Worm (Caenorhabditis elegans): ENCODE results near the gene F08F8.9.
A peak's percentile ranks its signal among the peaks of the same experiment; 100 is the strongest.

Gene F08F8.9

DNA sequence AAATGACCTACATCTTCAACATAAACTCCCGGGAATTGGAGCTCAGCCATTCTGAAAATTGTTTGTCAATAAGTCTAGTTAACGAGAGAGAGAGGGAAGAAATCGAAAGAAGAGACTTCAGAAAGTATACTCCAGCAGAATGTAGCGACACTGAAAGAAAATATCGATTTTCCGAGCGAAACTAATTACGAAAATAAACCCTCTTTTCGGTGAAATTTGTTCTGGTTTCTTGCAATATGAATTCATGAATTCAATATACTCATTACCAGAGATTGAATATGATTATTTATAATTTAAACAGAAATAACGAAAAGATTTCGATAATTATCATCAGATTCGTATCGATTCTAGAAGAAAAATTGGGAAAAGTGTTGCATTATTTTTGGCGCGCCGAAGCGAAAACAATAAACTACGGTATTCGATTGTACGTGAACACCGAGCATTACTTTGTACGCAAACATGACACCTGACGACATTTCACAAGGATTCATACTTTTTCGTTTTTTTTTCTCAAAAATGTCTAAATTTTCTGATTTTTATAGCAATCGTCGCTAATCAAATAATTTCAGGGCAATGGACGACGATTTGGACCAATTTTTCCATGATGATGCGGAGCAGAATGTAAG, 27.9 kb upstream of the F08F8.9 start, which contains the start of the genes hmg-4 and T20B12.3:
Gene hmg-4, minus strand, starts transcription at position 51 of the 626 bp plus-strand sequence.
Gene T20B12.3, plus strand, starts transcription at position 570 of the 626 bp plus-strand sequence.
- TF ChIP-seq ets-7 (tag; optimal IDR thresholded peaks at IDR 0.05), result no peak
- TF ChIP-seq ceh-13 (GFP tag; optimal IDR thresholded peaks at IDR 0.05), result no peak
- peak; percentile 18 for TF ChIP-seq F13C5.2 (tag; optimal IDR thresholded peaks at IDR 0.05)
- TF ChIP-seq tbx-37 (GFP tag; conservative IDR thresholded peaks at IDR 0.05), result no peak
- no peak for TF ChIP-seq sea-1 (GFP tag; conservative IDR thresholded peaks at IDR 0.05)
- TF ChIP-seq hmbx-1 (tag; optimal IDR thresholded peaks at IDR 0.05), result no peak
- TF ChIP-seq hmg-4 (GFP tag; optimal IDR thresholded peaks at IDR 0.05), result no peak

DNA sequence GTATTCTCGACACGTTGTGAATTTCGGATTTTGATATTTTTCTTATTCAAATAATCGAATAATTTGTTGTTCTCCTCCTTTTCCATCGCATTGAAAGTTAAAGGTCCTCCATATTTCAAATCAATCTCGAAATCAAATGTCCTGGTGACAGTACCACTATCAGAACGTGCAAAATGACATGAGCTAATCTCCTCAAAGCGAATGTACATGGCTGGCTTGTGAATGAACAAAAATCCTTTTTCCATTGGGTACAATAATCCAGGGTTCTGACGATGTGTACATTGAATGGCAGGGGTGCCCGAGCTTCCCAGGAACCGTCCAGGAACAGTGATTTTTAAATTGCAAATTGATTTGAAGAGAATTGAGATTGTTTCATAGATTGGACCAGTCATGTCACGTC, 26.3 kb upstream of the F08F8.9 start:
- no peak for TF ChIP-seq scrt-1 (GFP tag; IDR thresholded peaks at IDR 0.05)
- TF ChIP-seq ceh-13 (GFP tag; optimal IDR thresholded peaks at IDR 0.05), result no peak

DNA sequence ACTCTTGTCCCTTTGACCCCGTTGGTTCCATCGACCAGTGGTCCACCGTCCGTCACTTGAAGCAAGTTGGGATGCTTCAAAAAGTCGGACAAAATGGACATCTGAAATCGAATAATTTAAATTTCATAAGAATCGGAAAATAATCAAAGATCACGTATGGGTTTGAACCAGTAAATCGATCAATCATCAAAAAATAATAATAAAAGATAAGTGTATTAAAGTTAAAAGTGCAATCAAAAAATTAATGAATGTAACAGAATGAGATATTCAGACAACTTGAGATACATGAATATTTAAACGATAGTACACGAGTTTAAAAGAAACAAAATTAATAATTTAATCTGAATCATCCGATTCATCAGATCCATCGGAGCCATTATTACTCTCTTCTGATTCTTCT, 25.2 kb upstream of the F08F8.9 start, which contains the start of gene T20B12.7:
Gene T20B12.7, minus strand, starts transcription at position 101 of the 400 bp plus-strand sequence.
- no peak for TF ChIP-seq sea-1 (GFP tag; conservative IDR thresholded peaks at IDR 0.05)
- TF ChIP-seq ceh-36 (tag; optimal IDR thresholded peaks at IDR 0.05), result no peak
- TF ChIP-seq tra-4 (tag; optimal IDR thresholded peaks at IDR 0.05), result no peak
- TF ChIP-seq scrt-1 (GFP tag; IDR thresholded peaks at IDR 0.05), result no peak
- no peak for TF ChIP-seq hmbx-1 (tag; optimal IDR thresholded peaks at IDR 0.05)
- TF ChIP-seq ets-7 (tag; optimal IDR thresholded peaks at IDR 0.05), result no peak
- no peak for TF ChIP-seq ama-1 (optimal IDR thresholded peaks at IDR 0.05)
- TF ChIP-seq tbx-37 (GFP tag; conservative IDR thresholded peaks at IDR 0.05), result no peak
- TF ChIP-seq B0310.2 (tag; optimal IDR thresholded peaks at IDR 0.05), result no peak
- TF ChIP-seq F13C5.2 (tag; optimal IDR thresholded peaks at IDR 0.05), result no peak
- no peak for TF ChIP-seq aly-1 (tag; optimal IDR thresholded peaks at IDR 0.05)
- no peak for TF ChIP-seq ceh-13 (GFP tag; optimal IDR thresholded peaks at IDR 0.05)

DNA sequence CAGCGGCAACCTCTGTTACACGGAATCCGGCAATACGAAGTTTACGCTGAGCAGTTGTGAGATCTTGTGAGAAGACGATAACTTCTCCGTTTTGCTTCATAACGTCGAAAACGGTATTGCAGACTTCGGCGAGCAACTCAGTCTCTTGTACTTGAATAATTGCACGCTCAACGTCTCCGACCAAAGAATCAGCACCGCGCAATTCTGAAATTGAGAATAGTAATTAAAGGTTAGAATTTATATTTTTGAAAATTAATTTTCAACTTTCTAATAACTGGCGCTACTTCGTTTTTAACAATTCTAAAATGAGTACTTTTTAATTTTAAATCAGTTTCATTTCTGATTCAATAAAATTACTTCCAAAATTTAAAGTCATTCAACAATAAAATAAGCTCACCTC, 24.8 kb upstream of the F08F8.9 start:
- no peak for TF ChIP-seq ceh-36 (tag; optimal IDR thresholded peaks at IDR 0.05)
- no peak for TF ChIP-seq scrt-1 (GFP tag; IDR thresholded peaks at IDR 0.05)
- TF ChIP-seq B0310.2 (tag; optimal IDR thresholded peaks at IDR 0.05), result no peak
- peak; percentile 15 for TF ChIP-seq hmg-4 (GFP tag; optimal IDR thresholded peaks at IDR 0.05)
- TF ChIP-seq hnd-1 (tag; optimal IDR thresholded peaks at IDR 0.05), result no peak
- no peak for TF ChIP-seq aly-1 (tag; optimal IDR thresholded peaks at IDR 0.05)
- TF ChIP-seq ceh-13 (GFP tag; optimal IDR thresholded peaks at IDR 0.05), result no peak
- no peak for TF ChIP-seq hmbx-1 (tag; optimal IDR thresholded peaks at IDR 0.05)

DNA sequence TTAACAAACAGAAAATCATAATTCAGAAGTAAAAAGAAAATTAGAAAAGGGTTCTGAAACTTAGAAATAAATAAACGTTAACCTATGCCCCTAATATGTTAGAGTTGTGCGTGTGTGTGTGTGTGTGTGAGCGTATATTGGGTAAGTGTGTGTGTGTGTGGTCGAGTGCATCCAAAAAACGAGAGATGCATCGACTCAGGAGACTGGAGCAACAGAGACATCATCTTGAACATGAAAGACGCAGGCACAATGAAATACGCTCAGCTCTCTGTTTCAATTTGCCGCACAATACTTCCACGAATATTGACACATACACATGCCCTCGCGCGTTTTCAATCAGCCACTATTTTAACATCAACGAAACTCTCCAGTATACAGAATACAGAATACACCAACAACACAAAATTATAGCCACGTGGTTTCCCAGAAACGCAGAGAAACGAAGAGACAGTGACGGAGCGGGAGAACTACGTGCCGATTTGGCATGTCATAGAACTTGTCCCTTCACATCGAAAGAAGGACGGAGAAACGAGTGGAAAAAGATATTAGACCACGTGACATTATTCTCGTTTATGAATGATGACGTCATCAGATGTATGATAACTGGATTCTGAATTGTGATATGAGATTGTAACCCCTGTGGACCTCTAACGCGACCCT, 22.5 kb upstream of the F08F8.9 start:
- TF ChIP-seq hmg-4 (GFP tag; optimal IDR thresholded peaks at IDR 0.05) (peak; percentile 86), F13C5.2 (tag; optimal IDR thresholded peaks at IDR 0.05) (no peak)

DNA sequence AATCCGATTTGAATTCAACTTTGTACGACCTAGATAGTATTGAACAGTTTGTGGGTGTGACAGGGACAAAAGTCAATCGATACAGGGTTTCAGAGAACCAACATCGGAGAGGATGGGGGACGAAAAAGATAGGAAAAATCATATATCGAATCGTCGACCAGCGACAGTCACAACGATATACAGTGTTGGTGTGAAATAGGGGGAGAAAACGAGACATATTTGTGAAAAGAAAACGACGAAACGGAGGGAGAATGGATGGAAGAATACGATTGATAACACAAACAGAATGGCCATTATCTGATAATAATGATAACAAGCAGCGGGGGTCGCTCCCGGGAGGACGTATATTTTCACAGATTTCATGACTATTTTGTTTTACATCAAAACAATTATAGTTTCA, 21.7 kb upstream of the F08F8.9 start:
- TF ChIP-seq hmbx-1 (tag; optimal IDR thresholded peaks at IDR 0.05) (no peak), hmg-4 (GFP tag; optimal IDR thresholded peaks at IDR 0.05) (no peak), scrt-1 (GFP tag; IDR thresholded peaks at IDR 0.05) (no peak)

DNA sequence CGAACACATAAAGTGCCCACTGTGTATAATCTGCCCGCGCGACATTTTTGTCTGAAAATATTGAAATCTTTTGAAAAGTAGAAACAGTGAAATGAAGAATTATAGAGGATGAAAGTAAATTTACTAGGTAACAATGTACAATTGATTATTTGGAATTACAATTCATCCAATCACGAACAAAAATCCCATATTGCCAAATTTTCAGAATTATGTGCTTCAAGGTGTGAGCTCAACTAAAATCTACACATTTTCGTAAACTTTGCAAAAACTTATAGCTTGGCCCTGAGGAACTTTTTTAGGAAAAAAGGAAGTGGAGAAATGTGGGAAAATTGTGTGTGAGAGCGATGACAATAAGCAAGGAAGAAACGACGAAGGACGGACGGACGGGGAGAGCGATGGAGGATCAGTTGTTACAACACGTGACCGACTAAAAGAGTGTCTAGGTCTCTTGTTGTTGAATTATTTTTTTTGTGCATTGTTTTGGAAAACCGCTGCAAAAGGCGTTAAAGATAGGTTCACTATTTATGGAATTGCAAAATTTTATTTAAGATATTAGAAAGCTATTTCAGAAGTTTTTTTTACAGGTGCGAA, 21.0 kb upstream of the F08F8.9 start, which contains the start of gene mml-1:
Gene mml-1, minus strand, starts transcription at position 51 of the 591 bp plus-strand sequence.
- no peak for TF ChIP-seq B0310.2 (tag; optimal IDR thresholded peaks at IDR 0.05)
- TF ChIP-seq sea-1 (GFP tag; conservative IDR thresholded peaks at IDR 0.05), result no peak
- TF ChIP-seq ama-1 (optimal IDR thresholded peaks at IDR 0.05), result no peak
- TF ChIP-seq flt-1 (GFP tag; IDR thresholded peaks at IDR 0.05), result no peak
- TF ChIP-seq tra-4 (tag; optimal IDR thresholded peaks at IDR 0.05), result no peak
- TF ChIP-seq hmg-4 (GFP tag; optimal IDR thresholded peaks at IDR 0.05), result no peak
- no peak for TF ChIP-seq tbx-11 (GFP tag; IDR thresholded peaks at IDR 0.05)
- no peak for TF ChIP-seq pes-1 (GFP tag; IDR thresholded peaks at IDR 0.05)

DNA sequence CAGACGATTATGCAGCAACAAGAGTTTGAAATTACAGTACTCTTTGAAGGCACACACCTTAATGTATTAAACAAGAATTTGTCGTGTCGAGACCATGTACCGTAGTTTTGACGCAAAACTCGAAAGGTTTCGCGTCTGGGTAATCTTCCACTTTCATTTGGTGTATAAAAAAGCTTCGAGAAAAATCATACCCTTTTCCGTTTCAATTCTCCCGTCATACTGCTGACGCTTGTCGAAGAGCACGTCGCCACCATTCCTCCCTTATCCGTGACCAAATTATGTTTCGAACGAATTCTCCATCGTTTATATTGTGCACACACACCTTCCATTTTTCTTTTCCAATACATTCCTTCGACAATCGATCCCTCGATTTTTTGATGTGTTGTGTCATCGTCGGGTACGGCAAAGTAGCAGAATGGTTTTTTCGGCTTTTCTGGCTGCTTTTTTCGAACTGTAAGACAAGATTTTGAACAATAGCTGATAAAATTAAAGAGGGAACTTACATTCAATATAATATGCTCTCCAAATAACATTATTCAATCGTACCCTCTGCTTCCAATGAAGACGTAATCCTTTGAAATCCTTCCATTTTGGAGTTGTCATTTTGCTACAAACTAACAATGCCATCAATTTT, 20.1 kb upstream of the F08F8.9 start:
- TF ChIP-seq tra-4 (tag; optimal IDR thresholded peaks at IDR 0.05) (no peak), ama-1 (optimal IDR thresholded peaks at IDR 0.05) (no peak), ceh-36 (tag; optimal IDR thresholded peaks at IDR 0.05) (no peak), hnd-1 (tag; optimal IDR thresholded peaks at IDR 0.05) (no peak), ets-7 (tag; optimal IDR thresholded peaks at IDR 0.05) (no peak)
